Fruit fly (Drosophila melanogaster) Kc167 (cell line): ENCODE results near the gene CAH7.

ENCODE experiments used
- Myc ChIP-seq: fragments of >200 bp; optimal IDR thresholded peaks from 2 replicates; lab custom pipeline; 2017; ENCODE audit warnings: missing external identifiers
- h ChIP-seq: fragments of >200 bp; optimal IDR thresholded peaks from 3 replicates; lab custom pipeline; 2018; ENCODE audit warnings: missing external identifiers
- psq ChIP-seq: fragments of >200 bp; optimal IDR thresholded peaks from 2 replicates; lab custom pipeline; 2017; ENCODE audit warnings: missing external identifiers
- ttk ChIP-seq: sonication (Bioruptor generic); optimal IDR thresholded peaks from 2 replicates; lab custom pipeline; 2017; ENCODE audit warnings: missing external identifiers

- no peak for TF ChIP-seq h
- no peak for TF ChIP-seq psq (lab: Kevin White, UChicago)
- no peak for TF ChIP-seq Myc (lab: Kevin White, UChicago)
- TF ChIP-seq ttk (lab: Kevin White, UChicago): no peak
Measured at dm6 chr3R:10070195-10070594, 41.8 kb upstream of the CAH7 start.
